Fruit fly (Drosophila melanogaster): ENCODE results near the gene CG13982.

dm6 chr2L:6424198-6424597, 12.1 kb downstream of the CG13982 start, which contains the start of gene Fic:
- TF ChIP-seq Abd-B (GFP tag; optimal IDR thresholded peaks at IDR 0.05) (no peak), woc (GFP tag; optimal IDR thresholded peaks at IDR 0.05) (no peak), Rel (GFP tag; optimal IDR thresholded peaks at IDR 0.05) (no peak), Rel (tag; optimal IDR thresholded peaks at IDR 0.05) (no peak), rgr (GFP tag; optimal IDR thresholded peaks at IDR 0.05) (no peak)

Data from whole organism, wandering third instar larva.